Worm (Caenorhabditis elegans) whole organism, early embryonic: ENCODE measurements around the gene Y43E12A.2.

ENCODE experiments used
- ama-1 ChIP-seq: fragments of 150-350 bp; optimal IDR thresholded peaks from 2 replicates; lab custom pipeline; 2014
- ceh-36 ChIP-seq: sonication (generic microtip); optimal IDR thresholded peaks from 2 replicates; lab custom pipeline; 2016; ENCODE audit warnings: missing genetic modification characterization, inconsistent platforms, missing compliant biosample characterization
- pes-1 ChIP-seq: fragments of 200-800 bp; sonication (Bioruptor generic); IDR thresholded peaks from 2 replicates; pipeline ENCODE4 v1.3.6; 2022; ENCODE audit warnings: missing genetic modification reagents, missing genetic modification characterization, missing compliant biosample characterization
- scrt-1 ChIP-seq: fragments of 200-800 bp; sonication (Bioruptor generic); IDR thresholded peaks from 2 replicates; pipeline ENCODE4 v1.3.6; 2022; ENCODE audit warnings: missing genetic modification characterization, missing compliant biosample characterization
- tbx-11 ChIP-seq: fragments of 200-800 bp; sonication (Bioruptor generic); IDR thresholded peaks from 2 replicates; pipeline ENCODE4 v1.3.6; 2022; ENCODE audit warnings: missing genetic modification characterization, missing compliant biosample characterization
- tbx-37 ChIP-seq: fragments of 200-800 bp; sonication (Bioruptor generic); conservative IDR thresholded peaks from 2 replicates; pipeline ENCODE4 v1.3.6; 2022; ENCODE audit warnings: missing genetic modification reagents, missing genetic modification characterization, missing compliant biosample characterization

DNA sequence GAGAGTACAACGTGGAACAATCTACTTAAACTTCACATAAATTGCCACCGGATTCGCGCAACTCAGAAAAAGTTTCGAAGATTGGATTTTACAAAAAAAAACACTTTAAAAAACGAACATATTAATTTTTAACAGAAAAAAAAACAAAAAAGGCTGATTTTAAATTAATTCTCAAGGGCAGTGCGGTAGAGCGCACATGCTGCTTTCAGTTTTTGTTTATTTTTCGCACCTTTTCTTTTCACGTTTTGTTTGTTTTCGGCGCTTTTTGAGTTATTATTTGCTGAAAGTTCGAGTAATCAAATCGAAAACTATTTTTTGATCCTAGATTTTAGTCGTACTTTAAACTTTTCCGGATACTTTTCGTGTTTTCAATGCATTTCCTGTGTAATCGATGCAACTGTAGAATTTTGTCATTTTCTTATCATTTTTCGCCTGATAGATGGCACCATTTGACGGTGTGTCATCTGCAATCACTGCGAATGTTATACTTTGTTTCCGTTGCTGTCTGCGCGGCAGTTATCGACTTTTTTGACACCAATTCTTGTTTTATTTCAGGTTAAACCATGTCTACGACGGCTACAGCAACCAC lies 38.2 kb downstream of the Y43E12A.2 start, which contains the start of gene F13H10.8:
- TF ChIP-seq tbx-37 (GFP tag; lab: Robert Waterston, UW), result no peak
- TF ChIP-seq ama-1 (lab: Kevin White, UChicago), result no peak
- TF ChIP-seq scrt-1 (GFP tag; lab: Robert Waterston, UW), result no peak
- no peak for TF ChIP-seq tbx-11
- TF ChIP-seq ceh-36, result no peak
- TF ChIP-seq pes-1 (GFP tag; lab: Robert Waterston, UW), result no peak
